Worm (Caenorhabditis elegans) whole organism, midembryonic: ENCODE results near the gene cmtr-2.
A peak's percentile ranks its signal among the peaks of the same experiment; 100 is the strongest.

Experiments used
- T22C8.4 ChIP-seq: fragments of 200-800 bp; sonication (Bioruptor generic); IDR thresholded peaks from 2 replicates; pipeline ENCODE4 v1.3.6; 2022; ENCODE audit warnings: missing genetic modification characterization, missing compliant biosample characterization
- cog-1 ChIP-seq: sonication (generic microtip); optimal IDR thresholded peaks from 2 replicates; lab custom pipeline; 2016; ENCODE audit warnings: missing genetic modification characterization, missing compliant biosample characterization
- flt-1 ChIP-seq: fragments of 200-800 bp; sonication (Bioruptor generic); IDR thresholded peaks from 2 replicates; pipeline ENCODE4 v1.3.6; 2022; ENCODE audit warnings: missing genetic modification characterization, missing compliant biosample characterization
- klf-2 ChIP-seq: fragments of 200-800 bp; sonication (Bioruptor generic); conservative IDR thresholded peaks from 2 replicates; pipeline ENCODE4 v1.3.6; 2022; ENCODE audit warnings: missing genetic modification reagents, missing genetic modification characterization, missing compliant biosample characterization
- med-1 ChIP-seq: sonication (generic microtip); optimal IDR thresholded peaks from 2 replicates; lab custom pipeline; 2017; ENCODE audit warnings: missing genetic modification characterization, mild to moderate bottlenecking, missing compliant biosample characterization, antibody characterized with exemption, missing genetic modification reagents; ENCODE audit not compliant: insufficient read depth
- ref-1 ChIP-seq: fragments of 200-800 bp; sonication (Bioruptor generic); conservative IDR thresholded peaks from 2 replicates; pipeline ENCODE4 v1.3.6; 2022; ENCODE audit warnings: missing genetic modification reagents, missing genetic modification characterization, missing compliant biosample characterization
- tab-1 ChIP-seq: fragments of 200-800 bp; sonication (Bioruptor generic); IDR thresholded peaks from 2 replicates; pipeline ENCODE4 v1.3.6; 2022; ENCODE audit warnings: missing genetic modification characterization, missing compliant biosample characterization
- ztf-23 ChIP-seq: fragments of 200-800 bp; sonication (Bioruptor generic); IDR thresholded peaks from 2 replicates; pipeline ENCODE4 v1.3.6; 2022; ENCODE audit warnings: missing genetic modification reagents, missing genetic modification characterization, missing compliant biosample characterization
- ztf-29 ChIP-seq: fragments of 200-800 bp; sonication (Bioruptor generic); IDR thresholded peaks from 2 replicates; pipeline ENCODE4 v1.3.6; 2022; ENCODE audit warnings: missing genetic modification reagents, missing genetic modification characterization, missing compliant biosample characterization

The cmtr-2 gene

DNA sequence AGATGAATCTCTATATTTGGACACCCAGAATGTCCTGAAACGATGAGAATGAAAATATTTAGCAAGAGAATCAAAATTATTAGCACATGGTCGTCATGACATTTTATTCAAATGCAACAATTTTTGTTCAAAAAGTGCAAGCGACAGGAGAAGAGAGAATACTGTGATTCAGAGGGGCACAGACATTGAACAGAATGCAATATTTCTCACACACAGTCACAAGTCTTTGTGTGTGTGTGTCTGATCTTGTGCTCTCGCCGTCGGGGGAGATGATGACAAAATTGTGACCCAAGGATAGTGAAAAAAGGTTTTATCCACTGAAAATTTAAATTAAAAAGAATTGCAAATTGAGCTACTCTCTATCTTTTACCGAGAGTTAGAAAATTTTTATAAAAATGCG is 12.0 kb upstream of the cmtr-2 start:
- TF ChIP-seq flt-1 (GFP tag; lab: Robert Waterston, UW) (no peak), med-1 (GFP tag; lab: Kevin White, UChicago) (no peak), T22C8.4 (no peak), ztf-23 (no peak), tab-1 (GFP tag; lab: Robert Waterston, UW) (no peak), klf-2 (GFP tag; lab: Robert Waterston, UW) (no peak), ztf-29 (GFP tag; lab: Robert Waterston, UW) (no peak), cog-1 (tag; lab: Kevin White, UChicago) (no peak)

DNA sequence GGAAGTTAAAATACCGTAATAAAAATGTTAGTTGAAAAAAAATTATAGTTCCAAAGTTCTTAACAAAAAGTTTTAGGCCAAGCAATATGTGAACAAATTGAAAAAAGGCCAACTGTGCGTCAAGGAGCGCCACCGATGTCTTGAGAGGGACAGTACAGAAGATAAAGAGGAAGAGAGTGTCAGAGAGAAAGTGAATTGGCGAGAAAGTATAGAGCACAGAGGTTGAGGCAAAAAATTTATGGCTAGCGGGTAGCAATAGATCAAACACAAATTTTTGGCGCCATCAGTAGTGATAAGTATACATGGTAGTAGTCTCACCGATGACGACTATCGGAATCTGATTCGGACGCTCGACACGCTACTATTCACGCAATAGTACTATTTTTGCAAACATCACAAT is 10.9 kb upstream of the cmtr-2 start:
- no peak for TF ChIP-seq cog-1 (tag; lab: Kevin White, UChicago)
- TF ChIP-seq ztf-23 = no peak
- TF ChIP-seq klf-2 (GFP tag; lab: Robert Waterston, UW) = no peak
- TF ChIP-seq ref-1 (GFP tag; lab: Robert Waterston, UW) = no peak
- no peak for TF ChIP-seq ztf-29 (GFP tag; lab: Robert Waterston, UW)
- no peak for TF ChIP-seq T22C8.4
- TF ChIP-seq med-1 (GFP tag; lab: Kevin White, UChicago) = no peak
- no peak for TF ChIP-seq flt-1 (GFP tag; lab: Robert Waterston, UW)
- TF ChIP-seq tab-1 (GFP tag; lab: Robert Waterston, UW) = no peak

DNA sequence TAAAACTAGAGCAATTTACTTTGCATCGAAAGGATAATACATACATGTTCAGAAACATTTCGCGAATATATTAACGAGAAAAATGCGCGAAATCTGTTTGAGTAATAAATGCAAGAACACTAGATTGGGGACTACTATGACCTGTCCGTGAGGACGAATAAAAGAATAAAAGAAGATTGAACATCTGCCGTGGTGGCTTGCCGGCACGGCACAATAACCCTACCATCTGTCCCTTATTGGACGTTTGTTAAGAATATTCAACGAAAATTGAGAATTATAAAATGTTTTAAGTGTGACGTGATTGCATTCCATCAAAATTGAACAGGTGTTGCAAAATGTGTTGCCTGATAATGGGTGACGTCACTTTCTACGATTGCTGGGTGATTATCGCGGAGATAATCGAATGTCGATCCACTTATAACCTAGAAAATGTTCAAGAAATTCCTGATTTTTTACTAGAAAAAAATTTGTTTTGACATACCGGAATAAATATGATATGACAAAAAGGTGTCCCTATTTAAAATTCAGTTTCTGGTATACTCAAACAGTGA is 9.7 kb upstream of the cmtr-2 start:
- TF ChIP-seq cog-1 (tag; lab: Kevin White, UChicago) (no peak), ztf-23 (no peak), T22C8.4 (no peak), med-1 (GFP tag; lab: Kevin White, UChicago) (no peak), ref-1 (GFP tag; lab: Robert Waterston, UW) (no peak), klf-2 (GFP tag; lab: Robert Waterston, UW) (no peak), flt-1 (GFP tag; lab: Robert Waterston, UW) (no peak), ztf-29 (GFP tag; lab: Robert Waterston, UW) (no peak), tab-1 (GFP tag; lab: Robert Waterston, UW) (no peak)

DNA sequence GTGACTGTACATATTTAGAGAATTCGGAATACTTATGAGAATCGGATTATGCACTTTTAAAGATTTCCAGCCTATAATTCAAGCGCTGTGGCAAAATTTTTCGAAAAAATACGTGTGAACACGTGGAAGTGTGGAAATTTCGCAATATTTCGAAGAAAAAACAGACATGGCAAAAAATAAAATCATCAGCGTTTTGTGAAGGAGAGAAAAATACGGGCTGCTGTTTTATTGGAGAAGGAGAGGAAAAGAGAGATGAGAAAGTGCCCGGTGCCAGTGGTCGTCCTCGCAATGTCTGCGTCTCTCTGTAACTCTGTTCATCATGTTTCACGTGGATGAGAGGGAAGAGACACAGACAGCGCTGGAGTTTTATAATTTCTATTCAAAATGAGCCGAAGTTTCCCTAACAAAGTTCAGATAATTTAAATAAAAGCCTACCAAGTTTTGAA is 9.2 kb upstream of the cmtr-2 start:
- TF ChIP-seq flt-1 (GFP tag; lab: Robert Waterston, UW) (no peak), tab-1 (GFP tag; lab: Robert Waterston, UW) (no peak), ztf-23 (0 out of 2 replicates have a peak, but pooled peaks have one; percentile 25), cog-1 (tag; lab: Kevin White, UChicago) (no peak)

DNA sequence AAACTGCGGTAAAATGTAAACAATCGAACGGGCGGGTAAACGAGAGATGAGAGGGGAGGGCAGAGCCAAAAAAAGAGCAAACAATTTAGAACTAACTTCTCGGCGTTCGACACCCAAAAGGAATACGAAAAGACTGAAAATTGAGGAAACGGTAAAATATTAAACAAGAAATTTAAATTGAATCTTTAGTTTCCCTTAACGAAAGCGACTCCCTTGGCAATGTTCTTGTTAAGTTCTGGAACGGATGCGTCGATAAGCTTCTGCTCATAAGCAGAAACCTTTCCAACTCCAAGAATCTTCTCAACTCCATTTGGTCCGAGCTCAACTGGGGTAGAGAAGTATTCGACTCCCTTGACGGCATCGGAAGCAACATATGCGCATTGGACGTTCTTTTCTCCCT is 8.6 kb upstream of the cmtr-2 start:
- TF ChIP-seq tab-1 (GFP tag; lab: Robert Waterston, UW) (no peak), T22C8.4 (no peak), flt-1 (GFP tag; lab: Robert Waterston, UW) (no peak)

DNA sequence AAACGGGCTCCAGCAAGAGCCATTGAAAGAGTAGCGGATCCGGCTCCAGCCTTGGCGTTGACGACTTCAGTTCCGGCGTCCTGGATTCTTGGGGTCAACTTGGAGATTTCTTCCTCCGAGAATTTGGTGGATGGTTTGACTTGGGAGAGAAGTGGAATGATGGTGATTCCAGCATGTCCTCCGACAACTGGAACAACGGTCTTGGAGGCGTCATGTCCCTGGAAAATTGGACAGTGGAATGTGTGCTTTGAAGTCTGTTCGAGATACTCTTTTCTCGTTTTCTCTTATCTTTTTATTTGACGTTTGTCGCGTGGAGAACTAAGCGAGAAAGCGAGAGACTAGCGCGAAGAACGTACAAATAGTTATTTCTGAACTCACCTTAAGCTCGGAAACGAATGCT is 8.1 kb upstream of the cmtr-2 start:
- TF ChIP-seq flt-1 (GFP tag; lab: Robert Waterston, UW) = no peak
- no peak for TF ChIP-seq tab-1 (GFP tag; lab: Robert Waterston, UW)
- no peak for TF ChIP-seq ztf-23
- TF ChIP-seq klf-2 (GFP tag; lab: Robert Waterston, UW) = no peak
- TF ChIP-seq med-1 (GFP tag; lab: Kevin White, UChicago) = no peak
- no peak for TF ChIP-seq ztf-29 (GFP tag; lab: Robert Waterston, UW)
- TF ChIP-seq cog-1 (tag; lab: Kevin White, UChicago) = no peak
- no peak for TF ChIP-seq ref-1 (GFP tag; lab: Robert Waterston, UW)
- TF ChIP-seq T22C8.4 = no peak

DNA sequence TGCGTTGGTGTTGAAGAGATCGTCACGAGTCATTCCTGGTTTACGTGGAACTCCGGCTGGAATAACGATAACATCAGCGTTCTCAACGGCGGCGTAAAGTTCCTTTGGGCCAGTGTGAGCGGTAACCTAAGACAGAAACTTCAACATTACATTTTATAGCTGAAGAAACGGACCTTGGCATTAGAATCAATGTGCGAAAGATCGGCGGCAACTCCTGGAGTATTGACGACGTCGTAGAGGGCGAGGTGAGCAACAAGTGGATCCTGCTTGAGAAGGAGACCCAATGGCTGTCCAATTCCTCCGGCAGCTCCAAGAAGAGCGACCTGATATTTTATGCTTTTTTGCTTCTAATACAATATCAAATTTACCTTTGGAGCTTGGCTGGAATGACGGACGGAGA is 7.6 kb upstream of the cmtr-2 start:
- no peak for TF ChIP-seq med-1 (GFP tag; lab: Kevin White, UChicago)
- TF ChIP-seq cog-1 (tag; lab: Kevin White, UChicago) = no peak
- no peak for TF ChIP-seq T22C8.4
- no peak for TF ChIP-seq klf-2 (GFP tag; lab: Robert Waterston, UW)
- no peak for TF ChIP-seq ztf-29 (GFP tag; lab: Robert Waterston, UW)
- TF ChIP-seq ref-1 (GFP tag; lab: Robert Waterston, UW) = no peak
- no peak for TF ChIP-seq ztf-23
- TF ChIP-seq tab-1 (GFP tag; lab: Robert Waterston, UW) = no peak
- TF ChIP-seq flt-1 (GFP tag; lab: Robert Waterston, UW) = no peak

DNA sequence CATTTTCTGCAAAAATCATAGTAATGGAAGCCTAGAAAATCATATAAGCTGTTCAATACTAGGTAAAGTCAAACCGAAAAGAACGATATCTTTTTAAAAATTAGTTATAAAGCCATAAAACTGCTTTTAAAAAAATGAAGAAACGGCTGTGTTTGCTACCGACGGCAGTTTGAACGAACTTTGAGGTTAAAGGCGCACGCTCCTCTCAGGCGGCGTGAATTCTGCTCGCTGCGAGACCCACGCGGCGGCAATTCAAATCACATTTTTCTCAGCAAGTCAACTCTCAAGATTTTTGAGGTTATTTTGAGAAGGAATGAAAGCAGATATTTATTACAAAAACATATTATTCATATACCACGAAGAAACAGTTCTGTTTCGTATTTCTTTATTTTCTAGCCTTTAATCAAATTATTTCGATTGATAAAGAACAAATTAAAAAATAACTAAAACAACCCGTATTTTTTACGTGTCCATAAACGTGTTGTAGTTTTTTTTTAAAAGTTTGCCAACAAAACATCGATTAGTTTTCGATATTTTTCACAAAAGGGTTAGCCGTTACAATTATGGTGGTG is 7.0 kb upstream of the cmtr-2 start, which contains the start of the genes mdh-2 and F20H11.4:
Gene mdh-2, minus strand, starts transcription at position 6 of the 572 bp plus-strand sequence.
Gene F20H11.4, plus strand, starts transcription at position 522 of the 572 bp plus-strand sequence.
- TF ChIP-seq flt-1 (GFP tag; lab: Robert Waterston, UW) = no peak

DNA sequence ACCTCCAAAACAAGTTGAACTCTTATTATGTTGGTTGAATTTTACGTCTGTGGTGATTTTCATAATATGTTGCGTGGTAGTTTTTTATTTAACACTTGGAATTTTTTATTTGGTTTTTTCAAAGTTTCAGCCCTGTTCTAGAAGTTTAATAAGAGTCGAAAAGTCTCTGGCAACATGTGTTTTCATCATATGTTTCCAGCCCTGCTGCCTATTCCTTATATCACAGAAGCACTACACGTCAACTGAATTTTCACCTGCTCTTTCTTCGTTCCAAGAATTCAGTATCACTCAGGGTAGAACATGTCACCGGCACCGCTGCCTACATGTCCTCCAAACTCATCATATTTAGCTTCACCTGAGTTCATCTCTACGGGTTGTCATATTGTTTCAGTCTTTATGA is 4.7 kb upstream of the cmtr-2 start, which contains the start of gene srh-40:
Gene srh-40, plus strand, starts transcription at position 301 of the 400 bp plus-strand sequence.
- TF ChIP-seq med-1 (GFP tag; lab: Kevin White, UChicago) (no peak), ztf-23 (no peak), klf-2 (GFP tag; lab: Robert Waterston, UW) (no peak), ref-1 (GFP tag; lab: Robert Waterston, UW) (no peak), tab-1 (GFP tag; lab: Robert Waterston, UW) (no peak), cog-1 (tag; lab: Kevin White, UChicago) (no peak), flt-1 (GFP tag; lab: Robert Waterston, UW) (no peak), ztf-29 (GFP tag; lab: Robert Waterston, UW) (no peak)

DNA sequence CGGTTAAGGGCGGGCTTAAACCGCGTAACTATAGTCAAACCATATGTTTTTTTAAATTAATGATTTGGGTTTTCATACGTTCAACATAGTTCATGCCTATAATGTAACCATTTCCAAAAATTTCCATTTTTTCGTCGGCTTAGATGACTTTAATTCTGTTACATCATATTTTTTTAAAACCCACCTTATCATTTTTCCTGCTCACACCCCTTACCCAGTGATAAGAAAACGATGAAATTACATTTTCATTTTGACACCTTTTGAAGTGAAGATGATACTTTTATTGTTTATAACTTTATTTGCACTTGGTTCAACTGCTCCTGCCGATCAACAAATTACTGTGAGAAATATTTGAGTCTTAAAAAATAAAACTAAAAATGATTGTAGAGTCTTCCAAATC is 2.9 kb upstream of the cmtr-2 start, which contains the start of gene ctsa-4.2:
Gene ctsa-4.2, plus strand, starts transcription at position 247 of the 400 bp plus-strand sequence.
- no peak for TF ChIP-seq T22C8.4
- TF ChIP-seq ztf-23 = no peak
- TF ChIP-seq klf-2 (GFP tag; lab: Robert Waterston, UW) = no peak
- no peak for TF ChIP-seq cog-1 (tag; lab: Kevin White, UChicago)
- TF ChIP-seq ref-1 (GFP tag; lab: Robert Waterston, UW) = no peak
- no peak for TF ChIP-seq flt-1 (GFP tag; lab: Robert Waterston, UW)
- TF ChIP-seq tab-1 (GFP tag; lab: Robert Waterston, UW) = no peak
- no peak for TF ChIP-seq med-1 (GFP tag; lab: Kevin White, UChicago)
- TF ChIP-seq ztf-29 (GFP tag; lab: Robert Waterston, UW) = no peak
